Fruit fly (Drosophila melanogaster): ENCODE measurements around the gene ome.

ome gene

DNA sequence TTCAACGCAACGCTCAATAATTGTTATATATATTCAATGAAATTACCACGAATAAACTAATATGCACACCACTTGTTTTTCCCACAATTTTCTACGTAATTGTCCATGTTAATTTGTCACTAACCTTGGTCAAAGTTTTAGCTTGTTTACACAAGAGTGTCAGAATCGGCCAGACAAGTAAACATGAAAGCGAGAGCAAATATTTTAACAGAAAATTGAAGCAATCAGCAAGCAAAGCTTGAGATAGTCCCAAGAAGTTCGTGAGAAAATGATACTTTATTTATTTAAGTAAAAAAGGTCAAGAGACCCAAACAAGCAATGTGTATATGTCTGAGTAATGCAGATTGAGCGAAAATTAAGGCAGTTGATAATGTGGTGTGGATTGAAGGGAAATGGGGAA, 35.4 kb downstream of the ome start (continued):
- no peak for TF ChIP-seq ssp (GFP tag; IDR thresholded peaks at IDR 0.05)
- no peak for TF ChIP-seq E2f1 (GFP tag; IDR thresholded peaks at IDR 0.05)
- TF ChIP-seq CG8765 (GFP tag; IDR thresholded peaks at IDR 0.05), result no peak
- TF ChIP-seq bowl (GFP tag; IDR thresholded peaks at IDR 0.05), result no peak
- peak; percentile 76 for TF ChIP-seq CG12071 (GFP tag; optimal IDR thresholded peaks at IDR 0.05)
- TF ChIP-seq CG8478 (optimal IDR thresholded peaks at IDR 0.05), result no peak
- peak; percentile 54 for TF ChIP-seq CG15011 (GFP tag; optimal IDR thresholded peaks at IDR 0.05)
- TF ChIP-seq CG33213 (GFP tag; optimal IDR thresholded peaks at IDR 0.05), result peak; percentile 55
- no peak for TF ChIP-seq CG2202 (tag; optimal IDR thresholded peaks at IDR 0.05)
- TF ChIP-seq Six4 (GFP tag; optimal IDR thresholded peaks at IDR 0.05), result no peak
- peak; percentile 67 for TF ChIP-seq Fer3 (tag; optimal IDR thresholded peaks at IDR 0.05)
- peak; percentile 65 for TF ChIP-seq Fer2 (tag; optimal IDR thresholded peaks at IDR 0.05)
- no peak for TF ChIP-seq kah (GFP tag; optimal IDR thresholded peaks at IDR 0.05)
- TF ChIP-seq Lhr (GFP tag; optimal IDR thresholded peaks at IDR 0.05), result no peak
- peak; percentile 33 for TF ChIP-seq kay (GFP tag; optimal IDR thresholded peaks at IDR 0.05)
- TF ChIP-seq croc (GFP tag; conservative IDR thresholded peaks at IDR 0.05), result no peak
- no peak for TF ChIP-seq sens-2 (GFP tag; IDR thresholded peaks at IDR 0.05)
- no peak; the same call in 2 of the 3 replicates for TF ChIP-seq dysf (GFP tag; IDR thresholded peaks at IDR 0.05)
- no peak for TF ChIP-seq Lim3 (GFP tag; IDR thresholded peaks at IDR 0.05)
- peak; percentile 59 for TF ChIP-seq caup (GFP tag; optimal IDR thresholded peaks at IDR 0.05; ENCODE audit: severe bottlenecking)
- TF ChIP-seq Asciz (GFP tag; optimal IDR thresholded peaks at IDR 0.05), result peak; percentile 60
- no peak for TF ChIP-seq psq (GFP tag; optimal IDR thresholded peaks at IDR 0.05)
- TF ChIP-seq Blimp-1 (GFP tag; optimal IDR thresholded peaks at IDR 0.05), result peak; percentile 64
- TF ChIP-seq CG11085 (GFP tag; IDR thresholded peaks at IDR 0.05), result peak; percentile 37; the same call in 1 of the 2 replicates
- TF ChIP-seq CG10543 (GFP tag; optimal IDR thresholded peaks at IDR 0.05), result peak; percentile 24
- no peak for TF ChIP-seq Mad (GFP tag; optimal IDR thresholded peaks at IDR 0.05)
- TF ChIP-seq Hr78 (GFP tag; optimal IDR thresholded peaks at IDR 0.05), result no peak
- no peak for TF ChIP-seq mld (GFP tag; IDR thresholded peaks at IDR 0.05; ENCODE audit: partially characterized antibody)
- no peak for TF ChIP-seq crc (GFP tag; optimal IDR thresholded peaks at IDR 0.05)
- no peak for TF ChIP-seq tup (GFP tag; optimal IDR thresholded peaks at IDR 0.05)
- no peak for TF ChIP-seq CG10979 (tag; optimal IDR thresholded peaks at IDR 0.05)
- no peak for TF ChIP-seq Med (GFP tag)
- peak; percentile 20 for TF ChIP-seq maf-S (GFP tag; optimal IDR thresholded peaks at IDR 0.05)
- TF ChIP-seq Nf-YA (GFP tag; IDR thresholded peaks at IDR 0.05), result 0 out of 2 replicates have a peak, but pooled peaks have one; percentile 34
- TF ChIP-seq crp (GFP tag; optimal IDR thresholded peaks at IDR 0.05), result no peak
- peak; percentile 44 for TF ChIP-seq CG12659 (GFP tag; optimal IDR thresholded peaks at IDR 0.05)
- no peak for TF ChIP-seq grn (GFP tag; optimal IDR thresholded peaks at IDR 0.05)
- peak; percentile 19 for TF ChIP-seq Jarid2 (GFP tag; optimal IDR thresholded peaks at IDR 0.05)
- peak; percentile 70 for TF ChIP-seq CG2678 (tag; optimal IDR thresholded peaks at IDR 0.05)
- TF ChIP-seq CG7839 (tag; optimal IDR thresholded peaks at IDR 0.05), result peak; percentile 8
- peak; percentile 40 for TF ChIP-seq trh (GFP tag; optimal IDR thresholded peaks at IDR 0.05)
- TF ChIP-seq CG10321 (GFP tag; IDR thresholded peaks at IDR 0.05), result peak; percentile 67; the same call in 1 of the 2 replicates
- no peak for TF ChIP-seq CG2116 (GFP tag; optimal IDR thresholded peaks at IDR 0.05)
- TF ChIP-seq CG8944 (GFP tag; optimal IDR thresholded peaks at IDR 0.05), result no peak
- no peak for TF ChIP-seq zfh2 (GFP tag; optimal IDR thresholded peaks at IDR 0.05)
- TF ChIP-seq fu2 (GFP tag; optimal IDR thresholded peaks at IDR 0.05), result peak; percentile 1
- peak; percentile 19 for TF ChIP-seq CG17385 (GFP tag; optimal IDR thresholded peaks at IDR 0.05)
- TF ChIP-seq CG14860 (GFP tag; IDR thresholded peaks at IDR 0.05; ENCODE audit: partially characterized antibody), result no peak
- peak; percentile 40 for TF ChIP-seq odd (GFP tag; optimal IDR thresholded peaks at IDR 0.05)
- TF ChIP-seq stwl (tag; optimal IDR thresholded peaks at IDR 0.05), result no peak

Data from whole organism, embryonic.